Fruit fly (Drosophila melanogaster): ENCODE results near the gene Arts.
A peak's percentile ranks its signal among the peaks of the same experiment; 100 is the strongest.

Gene Arts

dm6 chr3L:16609120-16609519 is 6.5 kb downstream of the Arts start, which contains the start of gene CG4098 (continued):
- TF ChIP-seq HLH54F (GFP tag; optimal IDR thresholded peaks at IDR 0.05) (peak; percentile 69), pita (GFP tag; optimal IDR thresholded peaks at IDR 0.05) (no peak), gfzf (GFP tag; optimal IDR thresholded peaks at IDR 0.05) (peak; percentile 77), CG33213 (GFP tag; optimal IDR thresholded peaks at IDR 0.05) (peak; percentile 28), tin (GFP tag; optimal IDR thresholded peaks at IDR 0.05) (peak; percentile 63), CG10147 (GFP tag; optimal IDR thresholded peaks at IDR 0.05) (peak; percentile 13), CG7745 (tag; optimal IDR thresholded peaks at IDR 0.05) (no peak), Xbp1 (GFP tag; optimal IDR thresholded peaks at IDR 0.05) (peak; percentile 80), row (GFP tag; IDR thresholded peaks at IDR 0.05) (peak; percentile 97), ewg (GFP tag; optimal IDR thresholded peaks at IDR 0.05) (no peak), so (GFP tag; IDR thresholded peaks at IDR 0.05) (0 out of 3 replicates have a peak, but pooled peaks have one; percentile 11), Lim3 (GFP tag; IDR thresholded peaks at IDR 0.05) (no peak), CG1647 (GFP tag; optimal IDR thresholded peaks at IDR 0.05) (peak; percentile 44), CG11093 (GFP tag; IDR thresholded peaks at IDR 0.05) (no peak), CG14965 (GFP tag; optimal IDR thresholded peaks at IDR 0.05; ENCODE audit: borderline replicate concordance) (no peak), CG12659 (GFP tag; optimal IDR thresholded peaks at IDR 0.05) (peak; percentile 70), MESR4 (GFP tag; optimal IDR thresholded peaks at IDR 0.05) (peak; percentile 33), CG18476 (GFP tag; optimal IDR thresholded peaks at IDR 0.05) (no peak), CG17612 (GFP tag; IDR thresholded peaks at IDR 0.05) (peak; percentile 30; the same call in 1 of the 2 replicates), Sin3A (optimal IDR thresholded peaks at IDR 0.05) (peak; percentile 17), lbe (GFP tag; optimal IDR thresholded peaks at IDR 0.05) (peak; percentile 21), CG31224 (GFP tag; IDR thresholded peaks at IDR 0.05) (peak; percentile 30; the same call in 1 of the 2 replicates), gcm2 (GFP tag; optimal IDR thresholded peaks at IDR 0.05) (peak; percentile 29), CG17829 (tag; optimal IDR thresholded peaks at IDR 0.05) (peak; percentile 45), maf-S (GFP tag; optimal IDR thresholded peaks at IDR 0.05) (peak; percentile 19), Hsf (GFP tag; optimal IDR thresholded peaks at IDR 0.05) (peak; percentile 52), btn (GFP tag; optimal IDR thresholded peaks at IDR 0.05) (peak; percentile 2), Adf1 (GFP tag; IDR thresholded peaks at IDR 0.05) (peak; percentile 27; the same call in 1 of the 2 replicates), Taf1 (GFP tag; IDR thresholded peaks at IDR 0.05) (peak; percentile 65), CG10565 (GFP tag; optimal IDR thresholded peaks at IDR 0.05) (no peak), schlank (tag; optimal IDR thresholded peaks at IDR 0.05) (peak; percentile 59), CG8388 (GFP tag; optimal IDR thresholded peaks at IDR 0.05) (no peak), CG7271 (tag; optimal IDR thresholded peaks at IDR 0.05) (no peak), nom (GFP tag; optimal IDR thresholded peaks at IDR 0.05) (peak; percentile 59), CG34422 (GFP tag; IDR thresholded peaks at IDR 0.05) (peak; percentile 34; the same call in 1 of the 3 replicates), Awh (GFP tag; IDR thresholded peaks at IDR 0.05) (peak; percentile 39; the same call in 1 of the 2 replicates), NFAT (GFP tag; IDR thresholded peaks at IDR 0.05) (peak; percentile 78), Nf-YB (GFP tag; optimal IDR thresholded peaks at IDR 0.05) (no peak), CG13123 (GFP tag; optimal IDR thresholded peaks at IDR 0.05) (peak; percentile 25), CG9932 (GFP tag; IDR thresholded peaks at IDR 0.05) (peak; percentile 88), pho (GFP tag; optimal IDR thresholded peaks at IDR 0.05) (peak; percentile 58), Stat92E (GFP tag; optimal IDR thresholded peaks at IDR 0.05) (no peak), CG10274 (GFP tag; optimal IDR thresholded peaks at IDR 0.05) (no peak), amos (GFP tag; IDR thresholded peaks at IDR 0.05; ENCODE audit: partially characterized antibody) (no peak; the same call in 1 of the 2 replicates), fd3F (GFP tag; optimal IDR thresholded peaks at IDR 0.05) (no peak), CG18262 (tag; optimal IDR thresholded peaks at IDR 0.05) (peak; percentile 25), BEAF-32 (GFP tag; optimal IDR thresholded peaks at IDR 0.05) (peak; percentile 48), Blimp-1 (GFP tag; optimal IDR thresholded peaks at IDR 0.05) (peak; percentile 12), Nf-YA (GFP tag; IDR thresholded peaks at IDR 0.05) (peak; percentile 48; the same call in 1 of the 2 replicates), CG1602 (GFP tag; optimal IDR thresholded peaks at IDR 0.05) (peak; percentile 16)

Measured in whole organism, embryonic.